Fruit fly (Drosophila melanogaster) whole organism, prepupa: ENCODE results near the gene CG9395.

Source experiments
- Blimp-1 ChIP-seq: fragments of 200-800 bp; sonication (Bioruptor generic); optimal IDR thresholded peaks from 3 replicates; lab custom pipeline; 2017; ENCODE audit warnings: missing biosample characterization, missing genetic modification characterization, mild to moderate bottlenecking, moderate library complexity, missing genetic modification reagents
- CG10631 ChIP-seq: fragments of 200-800 bp; sonication (Bioruptor generic); optimal IDR thresholded peaks from 2 replicates; lab custom pipeline; 2016; ENCODE audit warnings: missing biosample characterization, missing genetic modification characterization
- CG10669 ChIP-seq: fragments of 200-800 bp; sonication (Bioruptor generic); optimal IDR thresholded peaks from 3 replicates; lab custom pipeline; 2018; ENCODE audit warnings: missing biosample characterization, mild to moderate bottlenecking, missing genetic modification characterization, moderate library complexity
- CG11294 ChIP-seq: fragments of 200-800 bp; sonication (Bioruptor generic); IDR thresholded peaks from 2 replicates; pipeline ENCODE4 v1.3.6; 2022; ENCODE audit warnings: missing biosample characterization, missing genetic modification characterization
- CG11762 ChIP-seq: fragments of 200-800 bp; sonication (Bioruptor generic); optimal IDR thresholded peaks from 3 replicates; lab custom pipeline; 2016; ENCODE audit warnings: missing biosample characterization, missing genetic modification characterization; ENCODE audit not compliant: insufficient read depth
- CG11902 ChIP-seq: fragments of 200-800 bp; sonication (Bioruptor generic); optimal IDR thresholded peaks from 3 replicates; lab custom pipeline; 2016; ENCODE audit warnings: missing biosample characterization, missing genetic modification characterization
- CG15336 ChIP-seq: fragments of 200-800 bp; sonication (Bioruptor generic); IDR thresholded peaks from 2 replicates; pipeline ENCODE4 v1.3.6; 2022; ENCODE audit warnings: missing biosample characterization, missing genetic modification characterization
- CG1621 ChIP-seq: fragments of 200-800 bp; sonication (Bioruptor generic); optimal IDR thresholded peaks from 3 replicates; lab custom pipeline; 2018; ENCODE audit warnings: missing biosample characterization, mild to moderate bottlenecking, missing genetic modification characterization
- CG16779 ChIP-seq: fragments of 200-800 bp; sonication (Bioruptor generic); optimal IDR thresholded peaks from 3 replicates; lab custom pipeline; 2017; ENCODE audit warnings: missing biosample characterization, mild to moderate bottlenecking, missing genetic modification characterization
- CG3032 ChIP-seq: fragments of 200-800 bp; optimal IDR thresholded peaks from 2 replicates; lab custom pipeline; 2019; ENCODE audit warnings: missing biosample characterization, mild to moderate bottlenecking, missing genetic modification characterization, moderate library complexity
- CG32006 ChIP-seq: fragments of 200-800 bp; sonication (Bioruptor generic); optimal IDR thresholded peaks from 3 replicates; lab custom pipeline; 2017; ENCODE audit warnings: missing biosample characterization, mild to moderate bottlenecking, missing genetic modification characterization
- CG34406 ChIP-seq: fragments of 200-800 bp; sonication (Bioruptor generic); optimal IDR thresholded peaks from 3 replicates; lab custom pipeline; 2016; ENCODE audit warnings: missing biosample characterization, missing genetic modification characterization
- CG3919 ChIP-seq: fragments of 200-800 bp; sonication (Bioruptor generic); optimal IDR thresholded peaks from 3 replicates; lab custom pipeline; 2016; ENCODE audit warnings: missing biosample characterization, missing genetic modification characterization
- CG4318 ChIP-seq: fragments of 200-800 bp; sonication (Bioruptor generic); optimal IDR thresholded peaks from 3 replicates; lab custom pipeline; 2017; ENCODE audit warnings: missing biosample characterization, mild to moderate bottlenecking, missing genetic modification characterization
- CG6163 ChIP-seq: fragments of 200-800 bp; sonication (Bioruptor generic); IDR thresholded peaks from 3 replicates; pipeline ENCODE4 v1.3.6; 2022; ENCODE audit warnings: missing biosample characterization, missing genetic modification characterization
- CG6792 ChIP-seq: fragments of 200-800 bp; sonication (Bioruptor generic); optimal IDR thresholded peaks from 3 replicates; lab custom pipeline; 2016; ENCODE audit warnings: missing biosample characterization, missing genetic modification characterization
- CG6808 ChIP-seq: fragments of 200-800 bp; sonication (Bioruptor generic); optimal IDR thresholded peaks from 3 replicates; lab custom pipeline; 2017; ENCODE audit warnings: missing biosample characterization, missing genetic modification characterization, mild to moderate bottlenecking, moderate library complexity, missing genetic modification reagents
- CG6854 ChIP-seq: fragments of 200-800 bp; sonication (Bioruptor generic); optimal IDR thresholded peaks from 2 replicates; lab custom pipeline; 2017; ENCODE audit warnings: missing biosample characterization, mild to moderate bottlenecking, missing genetic modification characterization
- CG7368 ChIP-seq: fragments of 200-800 bp; sonication (Bioruptor generic); optimal IDR thresholded peaks from 3 replicates; lab custom pipeline; 2016; ENCODE audit warnings: missing biosample characterization, missing genetic modification characterization
- CG8319 ChIP-seq: fragments of 200-800 bp; sonication (Bioruptor generic); optimal IDR thresholded peaks from 3 replicates; lab custom pipeline; 2016; ENCODE audit warnings: missing biosample characterization, missing genetic modification characterization
- CG8632 ChIP-seq: fragments of 200-800 bp; sonication (Bioruptor generic); optimal IDR thresholded peaks from 3 replicates; lab custom pipeline; 2016; ENCODE audit warnings: missing biosample characterization, missing genetic modification characterization
- CG9139 ChIP-seq: fragments of 200-800 bp; sonication (Bioruptor generic); optimal IDR thresholded peaks from 3 replicates; lab custom pipeline; 2017; ENCODE audit warnings: missing biosample characterization, mild to moderate bottlenecking, missing genetic modification characterization
- Eip75B ChIP-seq: fragments of 200-800 bp; sonication (Bioruptor generic); optimal IDR thresholded peaks from 3 replicates; lab custom pipeline; 2016; ENCODE audit warnings: missing biosample characterization, missing genetic modification characterization
- Eip78C ChIP-seq: fragments of 200-800 bp; sonication (Bioruptor generic); peaks from one replicate; lab custom pipeline; 2016; ENCODE audit warnings: missing biosample characterization, missing genetic modification characterization
- Eip93F ChIP-seq: fragments of 200-800 bp; sonication (Bioruptor generic); optimal IDR thresholded peaks from 2 replicates; lab custom pipeline; 2016; ENCODE audit warnings: missing biosample characterization, mild to moderate bottlenecking, missing genetic modification characterization
- Ets21C ChIP-seq: fragments of 200-800 bp; sonication (Bioruptor generic); optimal IDR thresholded peaks from 3 replicates; lab custom pipeline; 2016; ENCODE audit warnings: missing biosample characterization, missing genetic modification characterization
- Gug ChIP-seq: fragments of 200-800 bp; sonication (Bioruptor generic); IDR thresholded peaks from 2 replicates; pipeline ENCODE4 v1.3.6; 2022; ENCODE audit warnings: missing biosample characterization, missing genetic modification characterization
- Hr38 ChIP-seq: sonication (Bioruptor generic); optimal IDR thresholded peaks from 2 replicates; lab custom pipeline; 2016; ENCODE audit warnings: missing biosample characterization, missing genetic modification characterization
- Lpt ChIP-seq: fragments of 200-800 bp; sonication (Bioruptor generic); optimal IDR thresholded peaks from 3 replicates; lab custom pipeline; 2016; ENCODE audit warnings: missing biosample characterization, missing genetic modification characterization
- Met ChIP-seq: fragments of 200-800 bp; sonication (Bioruptor generic); optimal IDR thresholded peaks from 3 replicates; lab custom pipeline; 2016; ENCODE audit warnings: missing biosample characterization, missing genetic modification characterization
- OdsH ChIP-seq: fragments of 200-800 bp; sonication (Bioruptor generic); optimal IDR thresholded peaks from 3 replicates; lab custom pipeline; 2016; ENCODE audit warnings: missing biosample characterization, missing genetic modification characterization
- Smox ChIP-seq: fragments of 200-800 bp; sonication (Bioruptor generic); optimal IDR thresholded peaks from 3 replicates; lab custom pipeline; 2016; ENCODE audit warnings: missing biosample characterization, missing genetic modification characterization
- Sox102F ChIP-seq: fragments of 200-800 bp; sonication (Bioruptor generic); optimal IDR thresholded peaks from 2 replicates; lab custom pipeline; 2016; ENCODE audit warnings: missing biosample characterization, mild to moderate bottlenecking, missing genetic modification characterization
- Sox14 ChIP-seq: fragments of 200-800 bp; sonication (Bioruptor generic); optimal IDR thresholded peaks from 3 replicates; lab custom pipeline; 2016; ENCODE audit warnings: missing biosample characterization, missing genetic modification characterization
- Sox15 ChIP-seq: fragments of 200-800 bp; sonication (Bioruptor generic); optimal IDR thresholded peaks from 3 replicates; lab custom pipeline; 2016; ENCODE audit warnings: missing biosample characterization, missing genetic modification characterization
- achi ChIP-seq: fragments of 200-800 bp; sonication (Bioruptor generic); optimal IDR thresholded peaks from 3 replicates; lab custom pipeline; 2016; ENCODE audit warnings: missing biosample characterization, missing genetic modification characterization
- acj6 ChIP-seq: fragments of 200-800 bp; sonication (Bioruptor generic); optimal IDR thresholded peaks from 3 replicates; lab custom pipeline; 2016; ENCODE audit warnings: missing biosample characterization, missing genetic modification characterization
- cyc ChIP-seq: fragments of 200-800 bp; sonication (Bioruptor generic); optimal IDR thresholded peaks from 3 replicates; lab custom pipeline; 2016; ENCODE audit warnings: missing biosample characterization, missing genetic modification characterization
- dac ChIP-seq: fragments of 200-800 bp; sonication (Bioruptor generic); optimal IDR thresholded peaks from 2 replicates; lab custom pipeline; 2017; ENCODE audit warnings: missing biosample characterization, mild to moderate bottlenecking, missing genetic modification characterization
- dsx ChIP-seq: fragments of 200-800 bp; optimal IDR thresholded peaks from 3 replicates; lab custom pipeline; 2019; ENCODE audit warnings: missing biosample characterization, mild to moderate bottlenecking, missing genetic modification characterization, moderate library complexity; ENCODE audit not compliant: poor library complexity, severe bottlenecking
- eg ChIP-seq: fragments of 200-800 bp; sonication (Bioruptor generic); IDR thresholded peaks from 3 replicates; pipeline ENCODE4 v1.3.6; 2022; ENCODE audit warnings: missing biosample characterization, missing genetic modification characterization
- esn ChIP-seq: fragments of 200-800 bp; sonication (Bioruptor generic); optimal IDR thresholded peaks from 2 replicates; lab custom pipeline; 2016; ENCODE audit warnings: missing biosample characterization, mild to moderate bottlenecking, missing genetic modification characterization, moderate library complexity
- fd59A ChIP-seq: fragments of 200-800 bp; sonication (Bioruptor generic); optimal IDR thresholded peaks from 2 replicates; lab custom pipeline; 2017; ENCODE audit warnings: missing biosample characterization, mild to moderate bottlenecking, missing genetic modification characterization, missing genetic modification reagents
- fkh ChIP-seq: fragments of 200-800 bp; sonication (Bioruptor generic); optimal IDR thresholded peaks from 3 replicates; lab custom pipeline; 2017; ENCODE audit warnings: missing biosample characterization, mild to moderate bottlenecking, missing genetic modification characterization, moderate library complexity
- lz ChIP-seq: fragments of 200-800 bp; sonication (Bioruptor generic); optimal IDR thresholded peaks from 3 replicates; lab custom pipeline; 2016; ENCODE audit warnings: missing biosample characterization, missing genetic modification characterization
- net ChIP-seq: fragments of 200-800 bp; sonication (Bioruptor generic); optimal IDR thresholded peaks from 3 replicates; lab custom pipeline; 2016; ENCODE audit warnings: missing biosample characterization, missing genetic modification characterization
- pdm3 ChIP-seq: fragments of 200-800 bp; sonication (Bioruptor generic); optimal IDR thresholded peaks from 3 replicates; lab custom pipeline; 2016; ENCODE audit warnings: missing biosample characterization, missing genetic modification characterization
- spab ChIP-seq: fragments of 200-800 bp; sonication (Bioruptor generic); optimal IDR thresholded peaks from 2 replicates; lab custom pipeline; 2017; ENCODE audit warnings: missing biosample characterization, mild to moderate bottlenecking, missing genetic modification characterization, missing genetic modification reagents
- svp ChIP-seq: fragments of 200-800 bp; sonication (Bioruptor generic); peaks from one replicate; lab custom pipeline; 2016; ENCODE audit warnings: missing biosample characterization, missing genetic modification characterization
- topi ChIP-seq: fragments of 200-800 bp; sonication (Bioruptor generic); optimal IDR thresholded peaks from 3 replicates; lab custom pipeline; 2016; ENCODE audit warnings: missing biosample characterization, missing genetic modification characterization
- vri ChIP-seq: fragments of 200-800 bp; sonication (Bioruptor generic); optimal IDR thresholded peaks from 3 replicates; lab custom pipeline; 2016; ENCODE audit warnings: missing biosample characterization, mild to moderate bottlenecking, missing genetic modification characterization

The CG9395 gene

dm6 chr2L:13394903-13395302 is 40.0 kb upstream of the CG9395 start, which contains the start of gene RpL24 (continued):
- peak; percentile 89 for TF ChIP-seq Eip75B (GFP tag; lab: Kevin White, UChicago)
- no peak for TF ChIP-seq Hr38
- TF ChIP-seq fd59A, result peak; percentile 61
- TF ChIP-seq CG6163 (GFP tag; lab: Robert Waterston, UW), result peak; percentile 94
- peak; percentile 91 for TF ChIP-seq CG7368 (GFP tag; lab: Kevin White, UChicago)
- TF ChIP-seq CG8632 (GFP tag; lab: Kevin White, UChicago), result peak; percentile 77
- TF ChIP-seq CG10669 (GFP tag; lab: Kevin White, UChicago), result peak; percentile 78
- peak; percentile 1 for TF ChIP-seq Sox15
- peak; percentile 70 for TF ChIP-seq spab
- peak; percentile 78 for TF ChIP-seq CG6808
- TF ChIP-seq pdm3, result peak; percentile 85
- peak; percentile 73 for TF ChIP-seq CG1621 (tag; lab: Kevin White, UChicago)
- no peak for TF ChIP-seq CG4318 (GFP tag; lab: Kevin White, UChicago)
- TF ChIP-seq OdsH, result peak; percentile 82
- peak; percentile 93 for TF ChIP-seq esn (GFP tag; lab: Kevin White, UChicago)
- TF ChIP-seq CG11762 (GFP tag; lab: Kevin White, UChicago), result peak; percentile 76
- peak; percentile 78 for TF ChIP-seq CG6792 (GFP tag; lab: Kevin White, UChicago)
- peak; percentile 92 for TF ChIP-seq eg (GFP tag; lab: Robert Waterston, UW)
- peak; percentile 23 for TF ChIP-seq Lpt (GFP tag; lab: Kevin White, UChicago)
- TF ChIP-seq Smox (GFP tag; lab: Kevin White, UChicago), result peak; percentile 82
- TF ChIP-seq CG6854 (GFP tag; lab: Kevin White, UChicago), result peak; percentile 98
- TF ChIP-seq CG15336, result no peak
- TF ChIP-seq achi, result peak; percentile 83
- TF ChIP-seq lz (GFP tag; lab: Kevin White, UChicago), result peak; percentile 90
- TF ChIP-seq dsx (GFP tag; lab: Kevin White, UChicago), result no peak
- peak; percentile 91 for TF ChIP-seq Met (GFP tag; lab: Kevin White, UChicago)
- peak; percentile 41 for TF ChIP-seq CG32006 (GFP tag; lab: Kevin White, UChicago)
- TF ChIP-seq CG10631 (GFP tag; lab: Kevin White, UChicago), result no peak
- TF ChIP-seq svp (GFP tag; lab: Kevin White, UChicago), result no peak
- peak; percentile 65 for TF ChIP-seq CG3032 (tag; lab: Kevin White, UChicago)
- TF ChIP-seq CG3919, result peak; percentile 95
- peak; percentile 91 for TF ChIP-seq Sox102F (GFP tag; lab: Kevin White, UChicago)
- peak; percentile 95 for TF ChIP-seq net (GFP tag; lab: Kevin White, UChicago)
- peak; percentile 73 for TF ChIP-seq CG8319
- peak; percentile 84 for TF ChIP-seq cyc (GFP tag; lab: Kevin White, UChicago)

- TF ChIP-seq CG8632 (GFP tag; lab: Kevin White, UChicago) (peak; percentile 95), Sox14 (GFP tag; lab: Kevin White, UChicago) (peak; percentile 95), CG9139 (GFP tag; lab: Kevin White, UChicago) (no peak), Eip75B (GFP tag; lab: Kevin White, UChicago) (peak; percentile 93), CG3032 (tag; lab: Kevin White, UChicago) (peak; percentile 94), topi (GFP tag; lab: Kevin White, UChicago) (peak; percentile 95), vri (no peak), CG16779 (tag; lab: Kevin White, UChicago) (no peak), Gug (GFP tag; lab: Robert Waterston, UW) (peak; percentile 93), CG4318 (GFP tag; lab: Kevin White, UChicago) (peak; percentile 91), dac (GFP tag; lab: Kevin White, UChicago) (peak; percentile 88), OdsH (peak; percentile 97), acj6 (GFP tag; lab: Kevin White, UChicago) (peak; percentile 97), Hr38 (peak; percentile 19), net (GFP tag; lab: Kevin White, UChicago) (peak; percentile 93), CG11902 (peak; percentile 94), Ets21C (GFP tag; lab: Kevin White, UChicago) (peak; percentile 93), CG32006 (GFP tag; lab: Kevin White, UChicago) (peak; percentile 94), CG15336 (peak; percentile 89), pdm3 (peak; percentile 95), Eip93F (GFP tag; lab: Kevin White, UChicago) (peak; percentile 92), CG11294 (peak; percentile 90), fkh (GFP tag; lab: Kevin White, UChicago) (peak; percentile 95), CG34406 (peak; percentile 96), Lpt (GFP tag; lab: Kevin White, UChicago) (peak; percentile 90), Blimp-1 (GFP tag; lab: Kevin White, UChicago) (peak; percentile 78), Eip78C (GFP tag; lab: Kevin White, UChicago) (peak; percentile 98)
Observed at dm6 chr2L:13387255-13387654, 32.4 kb upstream of the CG9395 start, which contains the start of the genes Ing5 and CG7099. TSS of gene Ing5 (minus strand) at chr2L:13387312. TSS of gene CG7099 (plus strand) at chr2L:13387571.
